Worm (Caenorhabditis elegans): ENCODE results near the gene F09A5.3.

ce11 chrX:13162351-13163038, 21.1 kb downstream of the F09A5.3 start:
- TF ChIP-seq nhr-2 (tag; optimal IDR thresholded peaks at IDR 0.05) (no peak), lsy-2 (tag; optimal IDR thresholded peaks at IDR 0.05) (no peak), lin-13 (tag; optimal IDR thresholded peaks at IDR 0.05) (no peak), mep-1 (tag; optimal IDR thresholded peaks at IDR 0.05) (no peak)
